Worm (Caenorhabditis elegans): ENCODE measurements around the gene fbxa-102.

fbxa-102 gene

ce11 chrV:17496071-17496470 is 2.4 kb upstream of the fbxa-102 start, which contains the start of gene srh-118:
Gene srh-118, minus strand, starts transcription at chrV:17496171.
- TF ChIP-seq ceh-40 (GFP tag; IDR thresholded peaks at IDR 0.05), result no peak
- no peak for TF ChIP-seq egrh-3 (GFP tag; IDR thresholded peaks at IDR 0.05)
- TF ChIP-seq tbx-9 (tag; optimal IDR thresholded peaks at IDR 0.05; ENCODE audit: borderline replicate concordance), result no peak
- no peak for TF ChIP-seq die-1 (tag; optimal IDR thresholded peaks at IDR 0.05)
- no peak for TF ChIP-seq dpl-1 (GFP tag; optimal IDR thresholded peaks at IDR 0.05)
- no peak for TF ChIP-seq F37B4.10 (GFP tag; IDR thresholded peaks at IDR 0.05)
- no peak for TF ChIP-seq lin-35 (GFP tag; optimal IDR thresholded peaks at IDR 0.05)
- TF ChIP-seq lag-1 (GFP tag; IDR thresholded peaks at IDR 0.05), result no peak
- TF ChIP-seq ekl-4 (GFP tag; IDR thresholded peaks at IDR 0.05), result no peak
- no peak for TF ChIP-seq F49E8.2 (tag; optimal IDR thresholded peaks at IDR 0.05; ENCODE audit: insufficient read depth)

ce11 chrV:17486034-17486433 is 7.6 kb downstream of the fbxa-102 start, which contains the start of gene scl-24:
Gene scl-24, plus strand, starts transcription at chrV:17486334.
- TF ChIP-seq mxl-1 (tag; optimal IDR thresholded peaks at IDR 0.05) (no peak), let-607 (tag; optimal IDR thresholded peaks at IDR 0.05) (no peak), B0035.1 (tag; optimal IDR thresholded peaks at IDR 0.05) (no peak), F49E8.2 (tag; optimal IDR thresholded peaks at IDR 0.05; ENCODE audit: insufficient read depth) (no peak), atf-7 (tag; optimal IDR thresholded peaks at IDR 0.05) (no peak), egl-18 (GFP tag; IDR thresholded peaks at IDR 0.05) (no peak), F23B12.7 (tag; optimal IDR thresholded peaks at IDR 0.05; ENCODE audit: insufficient read depth) (no peak), ceh-40 (GFP tag; IDR thresholded peaks at IDR 0.05) (no peak), attf-5 (GFP tag; optimal IDR thresholded peaks at IDR 0.05) (no peak), Y67H2A.10 (GFP tag; conservative IDR thresholded peaks at IDR 0.05) (no peak), zim-3 (tag; optimal IDR thresholded peaks at IDR 0.05) (no peak), B0261.1 (tag; optimal IDR thresholded peaks at IDR 0.05) (no peak), ekl-4 (GFP tag; IDR thresholded peaks at IDR 0.05) (no peak), ztf-28 (GFP tag; IDR thresholded peaks at IDR 0.05) (no peak), nhr-27 (tag; optimal IDR thresholded peaks at IDR 0.05) (no peak), rpc-1 (optimal IDR thresholded peaks at IDR 0.05) (no peak), rpc-1 (tag; optimal IDR thresholded peaks at IDR 0.05) (no peak)

- TF ChIP-seq repo-1 (tag; optimal IDR thresholded peaks at IDR 0.05), result no peak
- TF ChIP-seq dox-1 (GFP tag; IDR thresholded peaks at IDR 0.05), result no peak
- no peak for TF ChIP-seq hrde-1 (tag; optimal IDR thresholded peaks at IDR 0.05; ENCODE audit: borderline replicate concordance)
- no peak for TF ChIP-seq cebp-2 (GFP tag; IDR thresholded peaks at IDR 0.05)
- no peak for TF ChIP-seq nfya-1 (tag; optimal IDR thresholded peaks at IDR 0.05; ENCODE audit: borderline replicate concordance, insufficient read depth)
- TF ChIP-seq unc-130 (GFP tag; optimal IDR thresholded peaks at IDR 0.05), result no peak
- no peak for TF ChIP-seq die-1 (tag; optimal IDR thresholded peaks at IDR 0.05)
- TF ChIP-seq him-1 (tag; optimal IDR thresholded peaks at IDR 0.05), result no peak
Observed at ce11 chrV:17485078-17485477, 8.6 kb downstream of the fbxa-102 start, which contains the start of gene srh-111. Gene srh-111, minus strand, starts transcription at chrV:17485178.

- TF ChIP-seq egrh-3 (GFP tag; IDR thresholded peaks at IDR 0.05) (no peak), nfyb-1 (GFP tag; IDR thresholded peaks at IDR 0.05) (no peak), nhr-120 (GFP tag; IDR thresholded peaks at IDR 0.05) (no peak), mxl-1 (tag; optimal IDR thresholded peaks at IDR 0.05) (no peak), dpff-1 (tag; optimal IDR thresholded peaks at IDR 0.05) (no peak), ceh-100 (GFP tag; IDR thresholded peaks at IDR 0.05) (no peak), F39B2.1 (GFP tag; IDR thresholded peaks at IDR 0.05) (no peak), sdz-38 (tag; optimal IDR thresholded peaks at IDR 0.05) (no peak), akir-1 (GFP tag; optimal IDR thresholded peaks at IDR 0.05) (no peak), hsf-1 (GFP tag; IDR thresholded peaks at IDR 0.05) (no peak), lag-1 (GFP tag; IDR thresholded peaks at IDR 0.05) (no peak), F57A8.1 (GFP tag; optimal IDR thresholded peaks at IDR 0.05) (no peak), ama-1 (optimal IDR thresholded peaks at IDR 0.05) (no peak), ama-1 (GFP tag; optimal IDR thresholded peaks at IDR 0.05) (no peak), F55B11.4 (tag; optimal IDR thresholded peaks at IDR 0.05; ENCODE audit: borderline replicate concordance, insufficient read depth) (no peak), C17E4.6 (GFP tag; IDR thresholded peaks at IDR 0.05) (no peak), unc-62 (GFP tag; optimal IDR thresholded peaks at IDR 0.05) (no peak), ztf-18 (tag; optimal IDR thresholded peaks at IDR 0.05) (no peak)
Observed at ce11 chrV:17476490-17476889, 17.1 kb downstream of the fbxa-102 start, which contains the start of gene srbc-61. Gene srbc-61, plus strand, starts transcription at chrV:17476790.

Data from whole organism, young adult.